Fruit fly (Drosophila melanogaster) Kc167 (cell line): ENCODE measurements around the gene RluA-2.

Source experiments
- h ChIP-seq: fragments of >200 bp; optimal IDR thresholded peaks from 3 replicates; lab custom pipeline; 2018; ENCODE audit warnings: missing external identifiers
- psq ChIP-seq: fragments of >200 bp; optimal IDR thresholded peaks from 2 replicates; lab custom pipeline; 2017; ENCODE audit warnings: missing external identifiers
- ttk ChIP-seq: sonication (Bioruptor generic); optimal IDR thresholded peaks from 2 replicates; lab custom pipeline; 2017; ENCODE audit warnings: missing external identifiers

- TF ChIP-seq ttk, result no peak
- TF ChIP-seq psq, result no peak
- TF ChIP-seq h, result no peak
These were observed 2.1 kb upstream of the RluA-2 start for dm6 chr2L:10474815-10475214.
